Fruit fly (Drosophila melanogaster) Kc167 (cell line): ENCODE measurements around the gene ringer.

Source experiments
- Myc ChIP-seq: fragments of >200 bp; optimal IDR thresholded peaks from 2 replicates; lab custom pipeline; 2017; ENCODE audit warnings: missing external identifiers
- Sin3A ChIP-seq: fragments of >200 bp; optimal IDR thresholded peaks from 2 replicates; lab custom pipeline; 2018; ENCODE audit warnings: missing external identifiers
- h ChIP-seq: fragments of >200 bp; optimal IDR thresholded peaks from 3 replicates; lab custom pipeline; 2018; ENCODE audit warnings: missing external identifiers
- insv ChIP-seq: fragments of >200 bp; optimal IDR thresholded peaks from 3 replicates; lab custom pipeline; 2018; ENCODE audit warnings: missing external identifiers
- psq ChIP-seq: fragments of >200 bp; optimal IDR thresholded peaks from 2 replicates; lab custom pipeline; 2017; ENCODE audit warnings: missing external identifiers
- ttk ChIP-seq: sonication (Bioruptor generic); optimal IDR thresholded peaks from 2 replicates; lab custom pipeline; 2017; ENCODE audit warnings: missing external identifiers

The ringer gene

DNA sequence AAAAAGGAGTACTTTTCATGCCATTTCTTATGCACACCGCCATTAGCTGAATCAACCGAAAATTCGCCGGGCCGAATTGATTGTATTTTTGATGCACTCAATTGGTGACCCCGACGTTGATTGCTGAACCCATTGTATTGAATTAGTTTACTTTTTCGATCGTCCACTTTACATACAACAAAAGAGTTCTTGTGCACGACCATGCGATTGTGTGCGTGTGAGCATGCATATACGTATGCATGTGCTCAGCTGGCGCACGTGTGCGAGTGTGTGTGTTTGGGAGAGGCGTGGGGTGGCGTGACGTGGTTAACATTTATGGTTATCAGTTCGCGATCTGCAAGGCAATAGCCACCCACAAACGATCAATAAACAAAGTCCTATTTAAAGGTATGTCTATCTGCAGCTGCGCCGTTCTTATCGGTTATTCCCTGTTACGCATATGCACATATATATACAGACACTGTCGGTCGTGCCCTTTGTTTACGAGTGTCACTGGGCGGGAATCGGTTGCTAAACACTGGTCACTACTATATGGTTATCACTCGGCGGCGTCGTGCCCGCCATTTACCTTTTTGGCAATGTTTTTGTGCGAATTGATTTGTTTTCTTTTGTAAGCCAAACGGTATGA, 26.1 kb upstream of the ringer start:
- TF ChIP-seq Sin3A (lab: Kevin White, UChicago) = no peak
- no peak for TF ChIP-seq h (lab: Kevin White, UChicago)
- TF ChIP-seq ttk (lab: Kevin White, UChicago) = no peak
- no peak for TF ChIP-seq psq
- TF ChIP-seq insv = no peak
- no peak for TF ChIP-seq Myc (lab: Kevin White, UChicago)

DNA sequence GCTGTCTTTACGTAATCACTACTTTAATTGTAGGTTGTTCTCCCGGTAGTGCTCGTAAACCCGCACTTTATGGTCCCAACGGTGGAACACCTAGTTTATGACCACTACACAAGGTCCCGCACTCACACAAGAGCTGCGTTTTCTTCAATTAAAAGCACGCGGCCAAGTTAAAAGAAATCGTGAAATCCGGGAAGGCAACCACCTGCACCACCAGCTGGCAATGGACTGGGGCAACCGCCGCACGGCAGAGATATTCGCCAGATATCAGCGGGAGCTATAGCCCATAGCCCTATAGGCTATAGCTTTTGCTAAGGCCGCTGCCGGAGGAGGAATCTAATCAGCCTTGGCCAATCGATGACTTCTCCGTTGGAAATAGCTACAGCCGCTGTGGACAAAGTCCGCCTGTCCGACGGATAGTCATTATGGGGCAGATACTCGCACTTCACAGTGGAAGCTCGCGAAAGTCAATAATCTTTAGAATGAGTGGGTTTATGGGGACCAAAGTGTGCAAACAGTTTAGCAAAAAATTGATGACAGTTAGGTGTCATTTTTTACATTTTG, 25.0 kb upstream of the ringer start:
- TF ChIP-seq ttk (lab: Kevin White, UChicago) (no peak), psq (no peak)

DNA sequence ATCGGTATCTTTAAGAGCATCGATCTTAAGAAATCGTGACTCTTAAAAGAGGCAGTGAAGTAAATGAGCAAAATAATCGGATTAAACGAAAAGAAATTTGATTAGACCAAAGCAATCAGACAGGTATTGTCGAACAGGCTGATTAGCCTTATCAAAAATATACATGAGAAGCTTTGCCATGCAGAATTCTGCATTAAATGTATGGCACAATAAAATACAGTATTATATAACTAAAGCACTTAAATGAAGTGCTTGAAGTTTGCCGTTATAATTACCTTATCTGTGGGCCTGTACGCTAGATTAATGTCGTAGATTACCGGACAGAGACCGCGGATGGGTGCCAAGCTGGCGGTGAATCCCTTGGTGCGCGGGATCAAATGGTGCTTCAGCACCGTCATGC, 23.8 kb upstream of the ringer start:
- no peak for TF ChIP-seq ttk (lab: Kevin White, UChicago)
- no peak for TF ChIP-seq h (lab: Kevin White, UChicago)
- no peak for TF ChIP-seq Sin3A (lab: Kevin White, UChicago)
- no peak for TF ChIP-seq Myc (lab: Kevin White, UChicago)
- TF ChIP-seq psq = no peak
- TF ChIP-seq insv = no peak

DNA sequence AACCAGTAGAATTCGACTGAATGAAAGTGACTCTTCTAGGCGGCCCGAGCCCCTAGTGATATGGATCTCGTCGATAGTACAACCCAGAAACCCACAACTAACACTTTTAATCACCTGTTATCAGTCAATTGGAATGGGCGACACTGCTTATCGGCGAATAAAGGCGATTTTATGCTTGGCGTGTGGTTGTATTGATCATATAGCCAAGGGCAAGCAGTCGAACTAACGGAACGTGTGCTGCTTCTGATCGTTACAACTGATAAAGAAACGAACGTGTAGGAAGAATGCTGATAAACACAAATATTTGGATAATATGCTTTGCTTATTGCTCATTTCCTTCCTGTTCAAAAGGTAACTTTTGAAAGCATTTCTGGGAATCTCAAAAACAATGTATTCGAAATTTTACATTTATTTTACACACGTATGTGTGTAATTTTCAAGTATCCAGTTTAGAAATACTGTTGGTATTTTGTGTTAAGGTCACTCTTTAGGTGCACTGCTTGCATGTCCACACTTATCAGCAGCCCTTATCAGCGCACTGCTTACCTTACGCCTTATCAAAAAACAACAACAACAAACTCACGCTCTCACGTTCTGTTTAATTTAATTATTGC, 22.1 kb upstream of the ringer start, which contains the start of gene Agpat4:
TSS of gene Agpat4 (minus strand) at position 387 of the 614 bp plus-strand sequence.
- no peak for TF ChIP-seq Sin3A (lab: Kevin White, UChicago)
- TF ChIP-seq insv = no peak
- TF ChIP-seq ttk (lab: Kevin White, UChicago) = no peak
- no peak for TF ChIP-seq Myc (lab: Kevin White, UChicago)
- no peak for TF ChIP-seq psq
- TF ChIP-seq h (lab: Kevin White, UChicago) = no peak

DNA sequence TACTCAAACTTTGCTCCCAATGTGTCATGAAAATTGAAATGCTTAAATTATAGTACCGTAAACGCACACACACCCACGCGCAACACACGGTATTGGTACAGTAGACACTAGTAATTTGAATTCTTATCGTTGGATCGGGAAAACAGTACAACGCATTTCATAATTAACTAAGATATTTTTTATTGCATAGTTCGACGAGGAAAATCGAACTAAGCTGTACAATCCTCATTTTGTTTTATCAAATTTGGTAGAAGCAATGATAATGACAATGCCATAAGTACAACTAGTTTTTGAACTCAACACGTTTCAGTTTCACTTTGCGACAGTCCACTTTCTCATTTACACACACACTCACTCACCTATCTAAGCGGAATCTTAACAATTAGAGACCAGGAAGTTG, 21.5 kb upstream of the ringer start:
- no peak for TF ChIP-seq Myc (lab: Kevin White, UChicago)
- no peak for TF ChIP-seq psq
- TF ChIP-seq Sin3A (lab: Kevin White, UChicago) = no peak
- no peak for TF ChIP-seq ttk (lab: Kevin White, UChicago)
- no peak for TF ChIP-seq insv
- no peak for TF ChIP-seq h (lab: Kevin White, UChicago)

DNA sequence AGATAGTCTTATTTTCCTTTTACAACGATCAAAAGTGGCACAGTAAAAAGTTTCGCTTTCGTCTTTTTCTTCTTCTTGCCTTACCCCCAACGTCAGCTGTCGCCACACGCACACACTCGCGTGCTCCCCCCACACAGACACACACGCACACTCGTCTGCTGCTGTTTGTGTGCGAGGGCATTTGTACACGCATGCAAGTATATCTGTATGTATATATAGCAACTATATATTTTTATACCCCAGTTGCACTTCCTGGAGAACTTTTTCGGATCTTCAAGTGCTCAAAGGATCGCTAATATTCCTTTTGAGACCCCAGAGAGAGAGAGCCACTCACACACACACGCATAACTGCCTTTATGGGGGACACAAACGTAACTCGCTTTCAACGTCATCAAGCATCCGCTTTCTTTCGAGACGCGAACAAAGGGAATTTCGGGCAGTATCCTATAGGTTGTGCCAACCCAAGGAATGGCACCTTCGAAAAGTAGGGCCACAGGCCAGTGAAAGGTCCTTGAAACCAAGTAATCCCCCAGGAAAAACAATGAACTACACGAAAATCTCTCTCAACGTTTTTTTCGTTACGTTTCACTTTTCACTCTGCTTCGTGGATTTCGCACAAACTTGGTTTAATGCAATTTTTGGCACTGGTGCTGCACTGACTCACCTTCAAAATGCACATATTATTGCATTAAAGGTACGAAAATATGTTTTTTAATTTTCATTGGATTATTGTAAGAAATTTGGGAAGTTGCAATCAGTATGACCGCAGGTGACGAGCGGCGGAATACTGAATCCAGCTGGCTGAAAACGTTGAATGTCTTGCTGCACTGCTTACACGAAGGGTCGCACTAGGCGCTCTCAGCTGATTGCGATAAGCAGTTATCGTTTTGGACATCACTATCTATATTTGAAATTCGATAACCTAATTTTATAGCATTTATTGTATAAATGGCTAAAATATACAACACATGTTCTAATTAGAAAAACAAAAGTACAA, 18.8 kb upstream of the ringer start, which contains the start of gene roq:
TSS of gene roq (minus strand) at position 799 of the 997 bp plus-strand sequence.
- TF ChIP-seq insv (no peak), ttk (lab: Kevin White, UChicago) (no peak), psq (no peak), h (lab: Kevin White, UChicago) (no peak), Sin3A (lab: Kevin White, UChicago) (no peak), Myc (lab: Kevin White, UChicago) (no peak)

DNA sequence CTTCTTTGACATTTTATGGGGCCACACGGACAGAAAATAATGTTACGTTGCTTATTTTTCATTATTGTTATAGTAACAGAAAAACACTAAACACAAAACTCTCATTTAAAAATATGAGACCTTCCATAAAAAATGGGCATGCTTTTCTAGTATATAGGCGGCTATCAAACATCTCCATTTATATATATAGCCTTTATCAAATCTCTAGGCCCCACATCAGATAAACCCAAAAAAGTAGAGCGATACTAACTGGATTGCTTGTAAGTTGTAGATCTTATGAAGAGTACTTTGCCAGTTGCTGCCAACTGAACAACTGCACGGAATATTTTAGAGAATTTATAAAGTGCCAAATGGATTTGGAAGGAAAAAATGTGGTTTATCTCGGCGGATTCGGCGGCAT, 10.3 kb upstream of the ringer start, which contains the start of gene CG18814:
TSS of gene CG18814 (plus strand) at position 301 of the 400 bp plus-strand sequence.
- no peak for TF ChIP-seq h (lab: Kevin White, UChicago)
- TF ChIP-seq psq = no peak
- no peak for TF ChIP-seq Myc (lab: Kevin White, UChicago)
- no peak for TF ChIP-seq ttk (lab: Kevin White, UChicago)
- no peak for TF ChIP-seq Sin3A (lab: Kevin White, UChicago)
- TF ChIP-seq insv = no peak

DNA sequence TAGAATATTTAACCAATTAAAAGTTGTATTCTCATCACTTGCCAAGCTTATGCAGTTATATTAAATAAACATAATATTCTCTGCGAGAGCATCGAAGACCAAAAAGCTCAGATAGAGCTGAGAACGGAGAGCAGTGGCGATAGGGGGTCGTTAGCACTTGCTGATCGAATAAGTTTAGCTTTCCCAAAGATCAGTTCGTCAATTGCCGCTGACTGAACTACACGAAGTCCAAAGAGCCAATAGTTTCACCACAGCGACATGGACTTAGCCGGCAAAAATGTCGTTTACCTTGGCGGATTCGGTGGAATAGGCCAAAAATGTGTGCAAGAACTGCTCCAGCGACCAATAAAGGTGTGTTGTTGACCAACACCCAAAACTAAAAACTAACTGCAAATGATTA, 9.0 kb upstream of the ringer start, which contains the start of gene CG4842:
TSS of gene CG4842 (plus strand) at position 191 of the 400 bp plus-strand sequence.
- no peak for TF ChIP-seq Sin3A (lab: Kevin White, UChicago)

DNA sequence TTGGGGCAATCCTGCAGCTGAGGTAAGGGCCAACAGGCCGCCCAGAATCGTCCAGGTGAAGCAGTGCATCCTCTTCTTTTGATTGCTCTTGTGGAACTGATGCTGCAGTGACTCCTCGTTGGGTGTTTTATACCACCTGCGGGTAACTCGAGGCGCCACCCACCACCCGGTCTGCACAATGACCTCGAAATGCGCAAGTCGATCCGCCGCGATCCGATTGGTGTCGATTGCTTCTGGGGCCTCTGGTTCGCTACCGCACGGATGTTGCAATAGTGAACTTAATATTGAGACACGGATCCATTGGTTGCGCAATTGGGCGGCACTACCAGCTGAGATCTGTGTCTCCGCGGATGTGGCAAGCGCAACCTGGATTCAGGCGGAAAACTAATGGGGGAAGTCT, 8.0 kb upstream of the ringer start, which contains the start of gene Cpr72Ec:
TSS of gene Cpr72Ec (minus strand) at position 101 of the 400 bp plus-strand sequence.
- TF ChIP-seq Myc (lab: Kevin White, UChicago) (no peak), h (lab: Kevin White, UChicago) (no peak), Sin3A (lab: Kevin White, UChicago) (no peak), insv (no peak), psq (no peak), ttk (lab: Kevin White, UChicago) (no peak)

DNA sequence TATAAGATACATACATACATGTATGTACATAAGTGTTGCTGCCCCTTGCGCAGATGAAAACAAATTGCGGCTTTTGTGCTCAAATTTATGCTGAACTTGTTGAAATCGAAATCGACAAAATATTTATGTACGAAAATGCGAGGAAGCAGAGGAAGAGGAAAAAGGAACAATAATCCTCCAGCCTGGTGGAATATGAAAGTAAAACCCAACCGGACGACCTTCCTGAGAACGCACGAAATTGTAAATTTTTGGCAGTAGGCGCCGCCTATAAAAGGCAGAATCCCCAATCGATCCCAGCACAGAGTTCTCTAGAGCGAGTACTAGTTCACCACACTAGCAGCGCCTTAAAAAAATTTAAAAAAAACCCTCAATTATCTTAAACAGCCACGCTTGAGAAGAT, 5.4 kb upstream of the ringer start, which contains the start of gene Cpr72Eb:
TSS of gene Cpr72Eb (plus strand) at position 301 of the 400 bp plus-strand sequence.
- TF ChIP-seq Myc (lab: Kevin White, UChicago) (no peak), insv (no peak), ttk (lab: Kevin White, UChicago) (no peak), psq (no peak), h (lab: Kevin White, UChicago) (no peak), Sin3A (lab: Kevin White, UChicago) (no peak)

DNA sequence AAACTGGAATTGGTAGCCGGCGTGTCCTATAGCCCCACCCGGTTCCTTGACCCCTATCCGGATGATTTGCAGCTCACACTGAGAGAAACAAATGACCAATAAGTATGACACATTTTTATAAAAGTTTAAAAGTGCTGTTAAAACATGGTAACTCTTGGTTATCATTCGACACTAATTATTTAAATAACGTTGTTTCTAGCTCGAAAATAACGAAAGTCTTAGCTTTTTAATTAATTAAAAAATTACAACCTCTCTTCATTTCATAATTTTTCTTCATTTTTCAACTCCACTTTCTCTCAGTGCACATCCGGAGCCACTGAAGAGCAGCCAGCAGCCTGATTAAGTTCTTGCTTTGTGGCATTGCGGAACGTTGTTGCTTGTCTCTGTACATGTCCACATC, 5.0 kb upstream of the ringer start:
- no peak for TF ChIP-seq Myc (lab: Kevin White, UChicago)
- TF ChIP-seq h (lab: Kevin White, UChicago) = no peak
- no peak for TF ChIP-seq Sin3A (lab: Kevin White, UChicago)
